Fruit fly (Drosophila melanogaster) whole organism, embryonic: Measurements from ENCODE around the gene Nse4.

Experiments used
- Bgb ChIP-seq: fragments of 200-800 bp; sonication (Bioruptor generic); IDR thresholded peaks from 2 replicates; pipeline ENCODE4 v1.3.6; 2022; ENCODE audit warnings: missing biosample characterization, missing genetic modification characterization; ENCODE audit not compliant: partially characterized antibody
- Bteb2 ChIP-seq: fragments of 200-800 bp; sonication (Bioruptor generic); optimal IDR thresholded peaks from 2 replicates; lab custom pipeline; 2016; ENCODE audit warnings: missing biosample characterization, missing genetic modification characterization
- CG1024 ChIP-seq: fragments of 200-800 bp; sonication (Bioruptor generic); IDR thresholded peaks from 2 replicates; pipeline ENCODE4 v1.3.6; 2022; ENCODE audit warnings: missing biosample characterization, missing genetic modification characterization
- CG10267 ChIP-seq: fragments of 200-800 bp; sonication (Bioruptor generic); optimal IDR thresholded peaks from 2 replicates; lab custom pipeline; 2018; ENCODE audit warnings: missing biosample characterization, mild to moderate bottlenecking, missing genetic modification characterization, moderate library complexity
- CG10565 ChIP-seq: fragments of 200-800 bp; sonication (Bioruptor generic); optimal IDR thresholded peaks from 3 replicates; lab custom pipeline; 2016; ENCODE audit warnings: missing biosample characterization, mild to moderate bottlenecking, missing genetic modification characterization
- CG11695 ChIP-seq: fragments of 200-800 bp; sonication (Bioruptor generic); IDR thresholded peaks from 3 replicates; pipeline ENCODE4 v1.3.6; 2022; ENCODE audit warnings: missing biosample characterization, missing genetic modification characterization
- CG1233 ChIP-seq: fragments of 200-800 bp; sonication (Bioruptor generic); optimal IDR thresholded peaks from 4 replicates; lab custom pipeline; 2018; ENCODE audit warnings: missing biosample characterization, mild to moderate bottlenecking, missing genetic modification characterization
- CG12769 ChIP-seq: fragments of 200-800 bp; sonication (Bioruptor generic); optimal IDR thresholded peaks from 2 replicates; lab custom pipeline; 2019; ENCODE audit warnings: missing biosample characterization, mild to moderate bottlenecking, missing genetic modification characterization, moderate library complexity
- CG13424 ChIP-seq: fragments of 200-800 bp; sonication (Bioruptor generic); optimal IDR thresholded peaks from 2 replicates; lab custom pipeline; 2019; ENCODE audit warnings: missing biosample characterization, mild to moderate bottlenecking, missing genetic modification characterization, moderate library complexity
- CG13894 ChIP-seq: fragments of 200-800 bp; sonication (Bioruptor generic); optimal IDR thresholded peaks from 3 replicates; lab custom pipeline; 2018; ENCODE audit warnings: missing biosample characterization, mild to moderate bottlenecking, missing genetic modification characterization, moderate library complexity
- CG16863 ChIP-seq: fragments of 200-800 bp; sonication (Bioruptor generic); optimal IDR thresholded peaks from 3 replicates; lab custom pipeline; 2016; ENCODE audit warnings: missing biosample characterization, missing genetic modification characterization
- CG17359 ChIP-seq: fragments of 200-800 bp; sonication (Bioruptor generic); optimal IDR thresholded peaks from 3 replicates; lab custom pipeline; 2018; ENCODE audit warnings: missing biosample characterization, mild to moderate bottlenecking, missing genetic modification characterization, moderate library complexity
- CG1792 ChIP-seq: fragments of 200-800 bp; sonication (Bioruptor generic); optimal IDR thresholded peaks from 2 replicates; lab custom pipeline; 2016; ENCODE audit warnings: missing biosample characterization, missing genetic modification characterization
- CG18476 ChIP-seq: fragments of 200-800 bp; sonication (Bioruptor generic); optimal IDR thresholded peaks from 2 replicates; lab custom pipeline; 2016; ENCODE audit warnings: missing biosample characterization, mild to moderate bottlenecking, missing genetic modification characterization
- CG32532 ChIP-seq: fragments of 200-800 bp; sonication (Bioruptor generic); IDR thresholded peaks from 2 replicates; pipeline ENCODE4 v1.3.6; 2022; ENCODE audit warnings: missing biosample characterization, missing genetic modification characterization
- CG3995 ChIP-seq: fragments of 200-800 bp; sonication (Bioruptor generic); optimal IDR thresholded peaks from 3 replicates; lab custom pipeline; 2016; ENCODE audit warnings: missing biosample characterization, missing genetic modification characterization
- CG42726 ChIP-seq: fragments of 200-800 bp; sonication (Bioruptor generic); IDR thresholded peaks from 2 replicates; pipeline ENCODE4 v1.3.6; 2022; ENCODE audit warnings: missing biosample characterization, missing genetic modification characterization; ENCODE audit not compliant: partially characterized antibody
- CG4282 ChIP-seq: fragments of 200-800 bp; sonication (Bioruptor generic); optimal IDR thresholded peaks from 2 replicates; lab custom pipeline; 2016; ENCODE audit warnings: missing biosample characterization, missing genetic modification characterization
- CG6272 ChIP-seq: fragments of 200-800 bp; sonication (Bioruptor generic); IDR thresholded peaks from 2 replicates; pipeline ENCODE4 v1.3.6; 2022; ENCODE audit warnings: missing biosample characterization, missing genetic modification characterization
- CG6765 ChIP-seq: fragments of 200-800 bp; sonication (Bioruptor generic); optimal IDR thresholded peaks from 3 replicates; lab custom pipeline; 2017; ENCODE audit warnings: missing biosample characterization, mild to moderate bottlenecking, missing genetic modification characterization
- CG7357 ChIP-seq: fragments of 200-800 bp; sonication (Bioruptor generic); IDR thresholded peaks from 3 replicates; pipeline ENCODE4 v1.3.6; 2022; ENCODE audit warnings: missing biosample characterization, missing genetic modification characterization
- CG7928 ChIP-seq: fragments of 200-800 bp; sonication (Bioruptor generic); optimal IDR thresholded peaks from 2 replicates; lab custom pipeline; 2017; ENCODE audit warnings: missing biosample characterization, mild to moderate bottlenecking, missing genetic modification characterization
- CG8944 ChIP-seq: fragments of 200-800 bp; sonication (Bioruptor generic); optimal IDR thresholded peaks from 3 replicates; lab custom pipeline; 2016; ENCODE audit warnings: missing biosample characterization, missing genetic modification characterization
- CoRest ChIP-seq: fragments of 200-800 bp; sonication (Bioruptor generic); optimal IDR thresholded peaks from 3 replicates; lab custom pipeline; 2018; ENCODE audit warnings: missing biosample characterization, mild to moderate bottlenecking, missing genetic modification characterization, moderate library complexity
- Dp ChIP-seq: fragments of 200-800 bp; sonication (Bioruptor generic); optimal IDR thresholded peaks from 2 replicates; lab custom pipeline; 2018; ENCODE audit warnings: missing biosample characterization, mild to moderate bottlenecking, missing genetic modification characterization, moderate library complexity
- H2.0 ChIP-seq: fragments of 200-800 bp; sonication (Bioruptor generic); IDR thresholded peaks from 2 replicates; pipeline ENCODE4 v1.3.6; 2022; ENCODE audit warnings: missing biosample characterization, missing genetic modification characterization
- HLHmδ ChIP-seq: fragments of 200-800 bp; sonication (Bioruptor generic); optimal IDR thresholded peaks from 2 replicates; lab custom pipeline; 2018; ENCODE audit warnings: missing biosample characterization, mild to moderate bottlenecking, missing genetic modification characterization, moderate library complexity
- Lhr ChIP-seq: fragments of 200-800 bp; sonication (Bioruptor generic); optimal IDR thresholded peaks from 3 replicates; lab custom pipeline; 2017; ENCODE audit warnings: mild to moderate bottlenecking, missing biosample characterization, missing genetic modification reagents, missing genetic modification characterization
- Meics ChIP-seq: fragments of 200-800 bp; sonication (Bioruptor generic); optimal IDR thresholded peaks from 2 replicates; lab custom pipeline; 2017; ENCODE audit warnings: missing biosample characterization, mild to moderate bottlenecking, missing genetic modification characterization
- Optix ChIP-seq: fragments of 200-800 bp; sonication (Bioruptor generic); IDR thresholded peaks from 3 replicates; pipeline ENCODE4 v1.3.6; 2022; ENCODE audit warnings: missing biosample characterization, missing genetic modification characterization
- Rx ChIP-seq: fragments of 200-800 bp; sonication (Bioruptor generic); IDR thresholded peaks from 2 replicates; pipeline ENCODE4 v1.3.6; 2022; ENCODE audit warnings: missing biosample characterization, missing genetic modification characterization
- Vsx1 ChIP-seq: fragments of 200-800 bp; sonication (Bioruptor generic); optimal IDR thresholded peaks from 2 replicates; lab custom pipeline; 2017; ENCODE audit warnings: missing biosample characterization, mild to moderate bottlenecking, missing genetic modification characterization, missing genetic modification reagents
- bab2 ChIP-seq: fragments of 200-800 bp; sonication (Bioruptor generic); optimal IDR thresholded peaks from 2 replicates; lab custom pipeline; 2016; ENCODE audit warnings: missing biosample characterization, missing genetic modification characterization
- bowl ChIP-seq: fragments of 200-800 bp; sonication (Bioruptor generic); IDR thresholded peaks from 2 replicates; pipeline ENCODE4 v1.3.6; 2022; ENCODE audit warnings: missing biosample characterization, missing genetic modification characterization
- chn ChIP-seq: fragments of 200-800 bp; sonication (Bioruptor generic); optimal IDR thresholded peaks from 2 replicates; lab custom pipeline; 2016; ENCODE audit warnings: missing biosample characterization, missing genetic modification characterization
- croc ChIP-seq: fragments of 200-800 bp; sonication (Bioruptor generic); conservative IDR thresholded peaks from 3 replicates; pipeline ENCODE4 v1.3.6; 2022; ENCODE audit warnings: missing biosample characterization, missing genetic modification characterization
- disco-r ChIP-seq: fragments of 200-800 bp; sonication (Bioruptor generic); optimal IDR thresholded peaks from 2 replicates; lab custom pipeline; 2016; ENCODE audit warnings: missing biosample characterization, missing genetic modification characterization
- gcm2 ChIP-seq: fragments of 200-800 bp; sonication (Bioruptor generic); optimal IDR thresholded peaks from 2 replicates; lab custom pipeline; 2016; ENCODE audit warnings: missing biosample characterization, missing genetic modification characterization
- grau ChIP-seq: fragments of 200-800 bp; optimal IDR thresholded peaks from 3 replicates; lab custom pipeline; 2019; ENCODE audit warnings: missing biosample characterization, mild to moderate bottlenecking, missing genetic modification characterization, moderate library complexity
- knrl ChIP-seq: fragments of 200-800 bp; sonication (Bioruptor generic); IDR thresholded peaks from 3 replicates; pipeline ENCODE4 v1.3.6; 2022; ENCODE audit warnings: missing biosample characterization, missing genetic modification characterization; ENCODE audit not compliant: partially characterized antibody
- lmd ChIP-seq: fragments of 200-800 bp; sonication (Bioruptor generic); IDR thresholded peaks from 2 replicates; pipeline ENCODE4 v1.3.6; 2022; ENCODE audit warnings: missing biosample characterization, missing genetic modification characterization
- lola ChIP-seq, 3 experiments: fragments of >200 bp in 2 of 3; fragments of 200-800 bp in 1 of 3; sonication (Bioruptor generic) in 1 of 3; optimal IDR thresholded peaks; 2 replicates each; lab custom pipeline; 2017 to 2019; ENCODE audit warnings: missing biosample characterization in 3 of 3, missing genetic modification characterization in 3 of 3, mild to moderate bottlenecking in 1 of 3, moderate library complexity in 1 of 3
- lov ChIP-seq, 2 experiments: fragments of 200-800 bp in 1 of 2; fragments of >200 bp in 1 of 2; sonication (Bioruptor generic) in 1 of 2; IDR thresholded peaks in 1 of 2; optimal IDR thresholded peaks in 1 of 2; 2 replicates in 1 of 2; 3 replicates in 1 of 2; pipeline versions ENCODE4 v1.3.6 to Lab custom; 2017 to 2022; ENCODE audit warnings: missing biosample characterization in 1 of 2, missing genetic modification characterization in 1 of 2
- org-1 ChIP-seq: fragments of 200-800 bp; sonication (Bioruptor generic); optimal IDR thresholded peaks from 2 replicates; lab custom pipeline; 2017; ENCODE audit warnings: missing biosample characterization, missing genetic modification characterization
- psq ChIP-seq: fragments of 200-800 bp; sonication (Bioruptor generic); optimal IDR thresholded peaks from 2 replicates; lab custom pipeline; 2017; ENCODE audit warnings: missing biosample characterization, missing genetic modification characterization
- ro ChIP-seq: fragments of 200-800 bp; sonication (Bioruptor generic); IDR thresholded peaks from 2 replicates; pipeline ENCODE4 v1.3.6; 2022; ENCODE audit warnings: missing biosample characterization, missing genetic modification characterization
- sd ChIP-seq: fragments of 200-800 bp; sonication (Bioruptor generic); optimal IDR thresholded peaks from 3 replicates; lab custom pipeline; 2018; ENCODE audit warnings: missing biosample characterization, mild to moderate bottlenecking, missing genetic modification characterization, moderate library complexity
- sim ChIP-seq: fragments of 200-800 bp; sonication (Bioruptor generic); IDR thresholded peaks from 2 replicates; pipeline ENCODE4 v1.3.6; 2022; ENCODE audit warnings: missing biosample characterization, missing genetic modification characterization
- tap ChIP-seq: fragments of 200-800 bp; optimal IDR thresholded peaks from 3 replicates; lab custom pipeline; 2019; ENCODE audit warnings: missing biosample characterization, mild to moderate bottlenecking, missing genetic modification characterization, moderate library complexity
- twi ChIP-seq: fragments of 200-800 bp; optimal IDR thresholded peaks from 2 replicates; lab custom pipeline; 2019; ENCODE audit warnings: missing biosample characterization, mild to moderate bottlenecking, missing genetic modification characterization, moderate library complexity

Nse4 gene

dm6 chr2L:10426534-10427048, 12.6 kb upstream of the Nse4 start, which contains the start of the genes SmB and KdelR (continued):
- TF ChIP-seq gcm2: no peak
- TF ChIP-seq CG13894 (tag; lab: Kevin White, UChicago): no peak
- no peak for TF ChIP-seq disco-r (GFP tag; lab: Kevin White, UChicago)
- no peak for TF ChIP-seq bowl (GFP tag; lab: Robert Waterston, UW)
- TF ChIP-seq CG7357 (GFP tag; lab: Robert Waterston, UW): no peak
- TF ChIP-seq Rx (GFP tag; lab: Robert Waterston, UW): no peak
- TF ChIP-seq org-1 (GFP tag; lab: Kevin White, UChicago): no peak
- no peak for TF ChIP-seq CG1024 (GFP tag; lab: Robert Waterston, UW)
- no peak for TF ChIP-seq CG32532 (GFP tag; lab: Robert Waterston, UW)
- no peak for TF ChIP-seq sim (GFP tag; lab: Robert Waterston, UW)
- TF ChIP-seq bab2 (GFP tag; lab: Kevin White, UChicago): no peak
- TF ChIP-seq Bteb2 (GFP tag; lab: Kevin White, UChicago): no peak
- TF ChIP-seq CG11695 (GFP tag; lab: Robert Waterston, UW): no peak
- TF ChIP-seq H2.0 (GFP tag; lab: Robert Waterston, UW): no peak
- TF ChIP-seq sd: no peak
- TF ChIP-seq CG13424 (tag; lab: Kevin White, UChicago): peak; percentile 7
- no peak for TF ChIP-seq CG12769 (tag; lab: Kevin White, UChicago)
- TF ChIP-seq Lhr (GFP tag; lab: Kevin White, UChicago): peak; percentile 56
- no peak for TF ChIP-seq CG7928
- TF ChIP-seq CG10267 (tag; lab: Kevin White, UChicago): peak; percentile 73
- TF ChIP-seq CG18476 (GFP tag; lab: Kevin White, UChicago): peak; percentile 7
- no peak for TF ChIP-seq croc
- peak; percentile 32 for TF ChIP-seq grau (tag; lab: Kevin White, UChicago)
- TF ChIP-seq CG16863: no peak
- TF ChIP-seq Meics (GFP tag; lab: Kevin White, UChicago): no peak
- no peak for TF ChIP-seq CG6765 (GFP tag; lab: Kevin White, UChicago)
- no peak for TF ChIP-seq CG42726 (GFP tag; lab: Robert Waterston, UW)
- no peak for TF ChIP-seq HLHmδ
- peak; percentile 17 for TF ChIP-seq twi (tag; lab: Kevin White, UChicago)
- no peak for TF ChIP-seq CG1233
- no peak for TF ChIP-seq ro
- peak; percentile 16 for TF ChIP-seq CoRest (tag; lab: Kevin White, UChicago)
- TF ChIP-seq CG1792 (GFP tag; lab: Kevin White, UChicago): no peak
- TF ChIP-seq CG3995 (GFP tag; lab: Kevin White, UChicago): peak; percentile 21
- TF ChIP-seq CG4282 (GFP tag; lab: Kevin White, UChicago): no peak
- TF ChIP-seq CG8944 (GFP tag; lab: Kevin White, UChicago): no peak
- TF ChIP-seq CG6272 (GFP tag; lab: Robert Waterston, UW): 0 out of 2 replicates have a peak, but pooled peaks have one; percentile 30
- TF ChIP-seq chn: no peak
- TF ChIP-seq lov (optimal IDR thresholded peaks at IDR 0.05; lab: Kevin White, UChicago): no peak
- TF ChIP-seq lov (GFP tag; IDR thresholded peaks at IDR 0.05; lab: Robert Waterston, UW): no peak
- TF ChIP-seq CG17359 (tag; lab: Kevin White, UChicago): no peak
- peak; percentile 80 for TF ChIP-seq Bgb
- TF ChIP-seq Vsx1 (GFP tag; lab: Kevin White, UChicago): peak; percentile 69
- no peak for TF ChIP-seq CG10565
- TF ChIP-seq Dp (GFP tag; lab: Kevin White, UChicago): peak; percentile 55
- peak in 1 of 3 experiments; percentile 19 for TF ChIP-seq lola (GFP tag; optimal IDR thresholded peaks at IDR 0.05; lab: Kevin White, UChicago)
- TF ChIP-seq psq (GFP tag; lab: Kevin White, UChicago): no peak
- no peak for TF ChIP-seq tap
- no peak for TF ChIP-seq Optix (GFP tag; lab: Robert Waterston, UW)
- TF ChIP-seq knrl (GFP tag; lab: Robert Waterston, UW): peak; percentile 69
- no peak for TF ChIP-seq lmd
